Worm (Caenorhabditis elegans): ENCODE results near the gene C02H6.1.

C02H6.1 gene

ce11 chrV:7387755-7388154 lies 1.9 kb downstream of the C02H6.1 start, which contains the start of gene C02H6.3:
Gene C02H6.3 (minus strand): TSS chrV:7387855.
- TF ChIP-seq flt-1 (GFP tag; IDR thresholded peaks at IDR 0.05) (no peak), tab-1 (GFP tag; IDR thresholded peaks at IDR 0.05) (no peak), klf-2 (GFP tag; conservative IDR thresholded peaks at IDR 0.05) (no peak), ref-1 (GFP tag; conservative IDR thresholded peaks at IDR 0.05) (no peak), ztf-29 (GFP tag; IDR thresholded peaks at IDR 0.05) (no peak), T22C8.4 (GFP tag; IDR thresholded peaks at IDR 0.05) (no peak), cog-1 (tag; optimal IDR thresholded peaks at IDR 0.05) (no peak), ztf-23 (GFP tag; IDR thresholded peaks at IDR 0.05) (no peak), med-1 (GFP tag; optimal IDR thresholded peaks at IDR 0.05; ENCODE audit: insufficient read depth) (no peak)

DNA sequence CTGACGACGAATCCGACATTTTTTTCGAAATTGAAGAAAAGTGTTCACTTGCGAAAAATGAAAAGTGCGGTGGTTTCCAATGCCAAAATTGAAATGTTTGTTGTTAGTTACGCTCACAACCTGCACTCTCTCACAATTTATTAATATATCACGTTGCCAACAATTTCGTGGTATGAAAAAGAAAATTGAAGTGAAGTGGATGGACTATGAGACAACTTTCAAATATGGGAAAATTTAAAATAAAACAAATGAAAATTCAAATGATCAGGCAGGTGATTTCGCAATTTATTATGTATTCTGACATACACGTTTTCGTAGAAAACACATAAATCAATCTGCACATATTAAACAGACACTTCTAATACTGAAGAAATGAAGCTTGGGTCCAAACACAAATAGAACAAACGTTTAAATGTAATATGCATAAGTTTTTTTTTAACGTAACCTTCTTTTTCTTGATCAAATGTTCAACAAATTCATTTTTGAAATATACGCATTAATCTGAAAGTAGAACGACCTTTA lies 3.6 kb downstream of the C02H6.1 start, which contains the start of gene srp-6:
srp-6 (minus strand) TSS at position 51 of the 522 bp plus-strand sequence.
- TF ChIP-seq ref-1 (GFP tag; conservative IDR thresholded peaks at IDR 0.05) (no peak), tab-1 (GFP tag; IDR thresholded peaks at IDR 0.05) (no peak), T22C8.4 (GFP tag; IDR thresholded peaks at IDR 0.05) (no peak), ztf-29 (GFP tag; IDR thresholded peaks at IDR 0.05) (no peak), cog-1 (tag; optimal IDR thresholded peaks at IDR 0.05) (no peak), klf-2 (GFP tag; conservative IDR thresholded peaks at IDR 0.05) (no peak), flt-1 (GFP tag; IDR thresholded peaks at IDR 0.05) (no peak), med-1 (GFP tag; optimal IDR thresholded peaks at IDR 0.05; ENCODE audit: insufficient read depth) (no peak), ztf-23 (GFP tag; IDR thresholded peaks at IDR 0.05) (no peak)

DNA sequence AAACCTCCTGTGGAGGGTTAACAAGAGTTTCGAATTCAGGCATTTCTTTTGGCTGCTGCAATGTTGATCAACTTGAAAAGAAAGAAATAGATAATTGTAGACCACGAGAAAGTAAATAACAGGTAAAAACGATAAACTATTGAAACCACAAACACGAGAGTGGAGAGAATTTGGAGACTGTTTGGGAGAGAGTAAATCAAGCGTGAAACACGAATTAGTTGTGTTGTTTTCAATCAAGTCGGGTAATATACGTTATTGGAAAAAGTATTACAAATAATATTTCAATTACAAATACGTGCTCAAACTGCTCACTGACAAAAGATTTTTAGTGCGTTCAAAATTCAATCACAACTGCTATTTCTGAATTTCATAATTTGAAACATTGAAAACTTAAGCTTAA lies 8.7 kb downstream of the C02H6.1 start, which contains the start of gene C03G6.17:
C03G6.17 (minus strand) TSS at position 101 of the 400 bp plus-strand sequence.
- TF ChIP-seq flt-1 (GFP tag; IDR thresholded peaks at IDR 0.05) (no peak), T22C8.4 (GFP tag; IDR thresholded peaks at IDR 0.05) (no peak), med-1 (GFP tag; optimal IDR thresholded peaks at IDR 0.05; ENCODE audit: insufficient read depth) (no peak), ref-1 (GFP tag; conservative IDR thresholded peaks at IDR 0.05) (no peak), ztf-29 (GFP tag; IDR thresholded peaks at IDR 0.05) (no peak), cog-1 (tag; optimal IDR thresholded peaks at IDR 0.05) (no peak), ztf-23 (GFP tag; IDR thresholded peaks at IDR 0.05) (no peak), tab-1 (GFP tag; IDR thresholded peaks at IDR 0.05) (no peak), klf-2 (GFP tag; conservative IDR thresholded peaks at IDR 0.05) (no peak)

DNA sequence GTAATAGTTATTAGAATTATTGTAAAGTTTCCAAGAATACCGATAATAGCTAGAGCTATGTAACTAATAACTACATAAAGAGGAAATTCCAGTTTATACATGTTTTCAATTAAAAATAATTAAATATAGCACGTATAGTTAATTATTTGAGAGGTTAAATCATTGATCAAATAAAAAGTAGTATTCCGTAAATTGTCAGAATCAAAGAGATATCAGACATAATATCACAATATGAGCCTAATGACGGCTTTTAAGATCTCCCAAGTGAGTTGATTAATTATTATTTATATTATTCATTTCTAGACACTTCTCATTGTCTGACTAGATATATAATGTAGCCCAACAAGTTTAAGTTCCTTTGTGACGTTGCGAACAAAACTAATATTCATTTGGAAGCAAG lies 10.3 kb downstream of the C02H6.1 start, which contains the start of gene srsx-24:
srsx-24 (minus strand) TSS at position 101 of the 400 bp plus-strand sequence.
- TF ChIP-seq klf-2 (GFP tag; conservative IDR thresholded peaks at IDR 0.05), result no peak
- TF ChIP-seq tab-1 (GFP tag; IDR thresholded peaks at IDR 0.05), result no peak
- TF ChIP-seq T22C8.4 (GFP tag; IDR thresholded peaks at IDR 0.05), result no peak
- no peak for TF ChIP-seq ztf-23 (GFP tag; IDR thresholded peaks at IDR 0.05)
- TF ChIP-seq ref-1 (GFP tag; conservative IDR thresholded peaks at IDR 0.05), result no peak

- TF ChIP-seq ref-1 (GFP tag; conservative IDR thresholded peaks at IDR 0.05), result no peak
- no peak for TF ChIP-seq ztf-29 (GFP tag; IDR thresholded peaks at IDR 0.05)
- no peak for TF ChIP-seq flt-1 (GFP tag; IDR thresholded peaks at IDR 0.05)
- no peak for TF ChIP-seq T22C8.4 (GFP tag; IDR thresholded peaks at IDR 0.05)
- no peak for TF ChIP-seq cog-1 (tag; optimal IDR thresholded peaks at IDR 0.05)
- no peak for TF ChIP-seq ztf-23 (GFP tag; IDR thresholded peaks at IDR 0.05)
- no peak for TF ChIP-seq med-1 (GFP tag; optimal IDR thresholded peaks at IDR 0.05; ENCODE audit: insufficient read depth)
- no peak for TF ChIP-seq tab-1 (GFP tag; IDR thresholded peaks at IDR 0.05)
- no peak for TF ChIP-seq klf-2 (GFP tag; conservative IDR thresholded peaks at IDR 0.05)
Measured at ce11 chrV:7374090-7374489, 15.6 kb downstream of the C02H6.1 start, which contains the start of gene srx-56. Gene srx-56 (plus strand): TSS chrV:7374390.

DNA sequence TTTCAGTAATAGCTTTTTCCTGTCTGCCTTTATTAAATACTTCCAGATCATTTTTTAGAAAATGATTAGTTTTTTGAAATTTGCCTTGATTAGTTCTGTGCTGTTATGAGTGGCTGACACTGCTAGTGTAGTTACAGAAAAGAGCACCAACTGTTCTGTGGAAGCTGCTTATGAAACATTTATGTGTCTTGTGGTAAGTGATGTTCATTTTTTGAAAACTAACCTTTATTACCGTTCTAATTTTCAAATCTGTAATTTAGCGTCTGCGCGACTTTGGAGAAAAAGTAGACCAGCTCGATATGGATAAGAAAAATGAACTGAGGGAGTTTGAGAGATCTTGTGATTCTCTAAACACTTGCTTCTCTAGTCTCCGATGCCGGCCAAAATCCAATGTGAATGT lies 20.1 kb downstream of the C02H6.1 start, which contains the start of gene srj-14:
srj-14 (plus strand) TSS at position 131 of the 400 bp plus-strand sequence.
- no peak for TF ChIP-seq ztf-29 (GFP tag; IDR thresholded peaks at IDR 0.05)
- no peak for TF ChIP-seq tab-1 (GFP tag; IDR thresholded peaks at IDR 0.05)
- no peak for TF ChIP-seq klf-2 (GFP tag; conservative IDR thresholded peaks at IDR 0.05)
- no peak for TF ChIP-seq T22C8.4 (GFP tag; IDR thresholded peaks at IDR 0.05)
- no peak for TF ChIP-seq med-1 (GFP tag; optimal IDR thresholded peaks at IDR 0.05; ENCODE audit: insufficient read depth)
- no peak for TF ChIP-seq ref-1 (GFP tag; conservative IDR thresholded peaks at IDR 0.05)
- no peak for TF ChIP-seq flt-1 (GFP tag; IDR thresholded peaks at IDR 0.05)
- TF ChIP-seq ztf-23 (GFP tag; IDR thresholded peaks at IDR 0.05), result no peak
- no peak for TF ChIP-seq cog-1 (tag; optimal IDR thresholded peaks at IDR 0.05)

DNA sequence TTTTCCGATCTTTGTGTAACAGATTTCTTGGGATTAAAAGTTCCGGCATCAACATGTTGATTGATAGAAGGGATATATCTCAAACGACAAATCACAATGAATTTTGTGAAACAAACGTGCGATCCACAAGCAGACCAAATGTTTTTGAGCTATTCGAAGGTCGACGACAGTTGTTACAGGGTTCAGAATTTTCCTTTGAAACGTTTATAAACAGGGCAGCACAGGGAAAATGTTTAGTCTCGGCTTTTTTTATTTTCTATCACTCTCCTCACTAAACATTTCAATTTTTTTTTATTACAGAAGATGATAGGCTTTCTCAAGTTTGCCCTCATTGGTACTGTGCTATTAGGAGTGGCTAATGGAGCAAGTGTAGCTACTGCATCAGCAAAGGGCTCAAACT lies 24.7 kb downstream of the C02H6.1 start, which contains the start of gene exc-13:
exc-13 (plus strand) TSS at position 301 of the 400 bp plus-strand sequence.
- TF ChIP-seq ref-1 (GFP tag; conservative IDR thresholded peaks at IDR 0.05) (no peak), med-1 (GFP tag; optimal IDR thresholded peaks at IDR 0.05; ENCODE audit: insufficient read depth) (no peak), T22C8.4 (GFP tag; IDR thresholded peaks at IDR 0.05) (no peak), cog-1 (tag; optimal IDR thresholded peaks at IDR 0.05) (no peak), ztf-23 (GFP tag; IDR thresholded peaks at IDR 0.05) (no peak), flt-1 (GFP tag; IDR thresholded peaks at IDR 0.05) (no peak), klf-2 (GFP tag; conservative IDR thresholded peaks at IDR 0.05) (no peak), ztf-29 (GFP tag; IDR thresholded peaks at IDR 0.05) (no peak), tab-1 (GFP tag; IDR thresholded peaks at IDR 0.05) (no peak)

DNA sequence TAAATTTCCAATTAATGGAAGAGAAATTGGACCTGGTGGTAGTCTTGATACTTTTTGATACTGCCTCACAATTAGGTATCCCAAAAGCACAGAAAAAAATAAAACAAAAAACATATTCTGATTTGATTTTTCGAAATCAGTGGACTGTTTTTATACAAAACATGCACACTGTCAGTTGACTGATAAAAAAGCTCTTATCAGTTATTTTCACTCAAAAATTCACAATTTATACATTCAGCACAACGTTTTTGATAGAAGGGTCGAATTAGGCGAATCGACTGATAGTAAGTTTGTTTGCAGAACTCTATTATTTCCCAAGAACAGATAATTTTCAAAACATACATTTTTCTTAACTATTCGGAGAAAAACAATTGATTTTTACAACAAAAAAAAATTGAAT lies 25.6 kb downstream of the C02H6.1 start, which contains the start of gene cyp-35A2:
cyp-35A2 (minus strand) TSS at position 124 of the 400 bp plus-strand sequence.
- TF ChIP-seq med-1 (GFP tag; optimal IDR thresholded peaks at IDR 0.05; ENCODE audit: insufficient read depth) (no peak), klf-2 (GFP tag; conservative IDR thresholded peaks at IDR 0.05) (no peak), tab-1 (GFP tag; IDR thresholded peaks at IDR 0.05) (no peak), cog-1 (tag; optimal IDR thresholded peaks at IDR 0.05) (no peak), T22C8.4 (GFP tag; IDR thresholded peaks at IDR 0.05) (no peak), ztf-29 (GFP tag; IDR thresholded peaks at IDR 0.05) (no peak), flt-1 (GFP tag; IDR thresholded peaks at IDR 0.05) (no peak), ref-1 (GFP tag; conservative IDR thresholded peaks at IDR 0.05) (no peak), ztf-23 (GFP tag; IDR thresholded peaks at IDR 0.05) (no peak)

- TF ChIP-seq ztf-23 (GFP tag; IDR thresholded peaks at IDR 0.05) (no peak), ztf-29 (GFP tag; IDR thresholded peaks at IDR 0.05) (no peak), flt-1 (GFP tag; IDR thresholded peaks at IDR 0.05) (no peak), ref-1 (GFP tag; conservative IDR thresholded peaks at IDR 0.05) (no peak), tab-1 (GFP tag; IDR thresholded peaks at IDR 0.05) (no peak), cog-1 (tag; optimal IDR thresholded peaks at IDR 0.05) (no peak), med-1 (GFP tag; optimal IDR thresholded peaks at IDR 0.05; ENCODE audit: insufficient read depth) (no peak), klf-2 (GFP tag; conservative IDR thresholded peaks at IDR 0.05) (no peak)
Measured at ce11 chrV:7361673-7362072, 28.0 kb downstream of the C02H6.1 start, which contains the start of gene cyp-35A1. Gene cyp-35A1 (minus strand): TSS chrV:7361773.

Measured in whole organism, midembryonic.